Worm (Caenorhabditis elegans) whole organism, early embryonic: ENCODE data around the gene czw-1.

Experiments used
- ama-1 ChIP-seq: fragments of 150-350 bp; optimal IDR thresholded peaks from 2 replicates; lab custom pipeline; 2014
- ceh-36 ChIP-seq: sonication (generic microtip); optimal IDR thresholded peaks from 2 replicates; lab custom pipeline; 2016; ENCODE audit warnings: missing genetic modification characterization, inconsistent platforms, missing compliant biosample characterization
- flt-1 ChIP-seq: fragments of 200-800 bp; sonication (Bioruptor generic); IDR thresholded peaks from 2 replicates; pipeline ENCODE4 v1.3.6; 2022; ENCODE audit warnings: missing genetic modification characterization, missing compliant biosample characterization
- scrt-1 ChIP-seq: fragments of 200-800 bp; sonication (Bioruptor generic); IDR thresholded peaks from 2 replicates; pipeline ENCODE4 v1.3.6; 2022; ENCODE audit warnings: missing genetic modification characterization, missing compliant biosample characterization

DNA sequence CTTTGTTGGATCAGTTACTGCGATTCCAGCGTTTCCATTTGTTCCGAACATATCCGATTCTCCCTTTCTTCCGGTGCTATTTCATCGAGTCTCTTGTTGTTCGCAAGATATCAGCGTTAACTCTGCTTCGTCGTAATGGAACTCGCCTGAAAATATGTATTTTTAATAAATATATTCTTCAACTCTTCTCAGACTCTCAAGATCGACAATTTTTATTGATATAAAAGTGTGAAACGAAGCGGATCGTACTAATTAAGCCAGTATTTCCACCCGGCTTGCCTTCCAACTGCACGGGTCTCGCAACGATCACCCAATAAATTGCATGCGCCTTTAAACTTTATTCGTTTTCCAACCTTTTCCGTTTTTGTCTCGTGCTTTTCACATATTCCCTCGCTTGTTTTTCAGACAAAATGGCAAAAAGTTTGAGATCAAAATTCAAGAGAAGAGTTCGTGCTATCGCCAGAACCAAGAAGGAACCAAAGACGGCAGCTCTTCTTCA is 22.6 kb downstream of the czw-1 start, which contains the start of the genes xpo-3 and C49H3.3:
- TF ChIP-seq ama-1 (lab: Kevin White, UChicago) (no peak), flt-1 (GFP tag; lab: Robert Waterston, UW) (no peak), scrt-1 (GFP tag; lab: Robert Waterston, UW) (no peak), ceh-36 (tag; lab: Kevin White, UChicago) (no peak)
